Fruit fly (Drosophila melanogaster): ENCODE measurements around the gene Tlk.
"Not testable (repeated sequence)": the region's sequence is repeated elsewhere in the genome, so short reads cannot be mapped to it uniquely, and the experiment has no call there.

dm6 chrX:3789769-3790168 is 70.0 kb downstream of the Tlk start, which contains the start of gene HIP-R:
- TF ChIP-seq Hr96, pad, ovo, tj, CG12768 (GFP tag; optimal IDR thresholded peaks at IDR 0.05): not testable (repeated sequence)
- peak; percentile 18 for TF ChIP-seq kay (GFP tag; ENCODE audit: borderline replicate concordance)
